Worm (Caenorhabditis elegans) whole organism, L2 larva: ENCODE results near the gene C55A1.7.

ENCODE experiments used
- aly-2 ChIP-seq: fragments of 150-350 bp; optimal IDR thresholded peaks from 2 replicates; lab custom pipeline; 2014; ENCODE audit warnings: missing biosample characterization, missing genetic modification characterization
- fos-1 ChIP-seq: fragments of 150-350 bp; optimal IDR thresholded peaks from 2 replicates; lab custom pipeline; 2014; ENCODE audit warnings: missing biosample characterization, missing genetic modification characterization
- nhr-77 ChIP-seq: fragments of 150-350 bp; optimal IDR thresholded peaks from 2 replicates; lab custom pipeline; 2014; ENCODE audit warnings: missing biosample characterization, missing genetic modification characterization
- skn-1 ChIP-seq: sonication (generic microtip); optimal IDR thresholded peaks from 2 replicates; lab custom pipeline; 2017; ENCODE audit warnings: missing biosample characterization, missing genetic modification characterization

ce11 chrV:15610350-15610940, 37.0 kb downstream of the C55A1.7 start, which contains the start of the genes fbxa-153 and str-12:
- TF ChIP-seq nhr-77 (no peak), fos-1 (tag; lab: Kevin White, UChicago) (no peak), skn-1 (tag; lab: Kevin White, UChicago) (no peak), aly-2 (no peak)
